Fruit fly (Drosophila melanogaster) whole organism, embryonic: ENCODE results near the gene CG14219.

Experiments
- CG10267 ChIP-seq: fragments of 200-800 bp; sonication (Bioruptor generic); optimal IDR thresholded peaks from 2 replicates; lab custom pipeline; 2018; ENCODE audit warnings: missing biosample characterization, mild to moderate bottlenecking, missing genetic modification characterization, moderate library complexity
- CG11504 ChIP-seq: fragments of 200-800 bp; sonication (Bioruptor generic); optimal IDR thresholded peaks from 3 replicates; lab custom pipeline; 2019; ENCODE audit warnings: missing biosample characterization, mild to moderate bottlenecking, missing genetic modification characterization, moderate library complexity
- CG11723 ChIP-seq: fragments of 200-800 bp; sonication (Bioruptor generic); optimal IDR thresholded peaks from 2 replicates; lab custom pipeline; 2017; ENCODE audit warnings: missing biosample characterization, mild to moderate bottlenecking, missing genetic modification characterization
- CG12219 ChIP-seq: fragments of 200-800 bp; sonication (Bioruptor generic); optimal IDR thresholded peaks from 3 replicates; lab custom pipeline; 2018; ENCODE audit warnings: missing biosample characterization, mild to moderate bottlenecking, missing genetic modification characterization
- CG12236 ChIP-seq: fragments of 200-800 bp; sonication (Bioruptor generic); optimal IDR thresholded peaks from 2 replicates; lab custom pipeline; 2016; ENCODE audit warnings: missing biosample characterization, missing genetic modification characterization
- CG12744 ChIP-seq: fragments of 200-800 bp; sonication (Bioruptor generic); optimal IDR thresholded peaks from 2 replicates; lab custom pipeline; 2016; ENCODE audit warnings: missing biosample characterization, missing genetic modification characterization
- CG13894 ChIP-seq: fragments of 200-800 bp; sonication (Bioruptor generic); optimal IDR thresholded peaks from 3 replicates; lab custom pipeline; 2018; ENCODE audit warnings: missing biosample characterization, mild to moderate bottlenecking, missing genetic modification characterization, moderate library complexity
- CG14965 ChIP-seq: fragments of 200-800 bp; sonication (Bioruptor generic); optimal IDR thresholded peaks from 2 replicates; lab custom pipeline; 2016; ENCODE audit warnings: missing biosample characterization, missing genetic modification characterization, borderline replicate concordance
- CG1602 ChIP-seq: fragments of 200-800 bp; sonication (Bioruptor generic); optimal IDR thresholded peaks from 3 replicates; lab custom pipeline; 2016; ENCODE audit warnings: missing biosample characterization, missing genetic modification characterization
- CG33557 ChIP-seq: fragments of 200-800 bp; sonication (Bioruptor generic); optimal IDR thresholded peaks from 2 replicates; lab custom pipeline; 2019; ENCODE audit warnings: missing biosample characterization, mild to moderate bottlenecking, missing genetic modification characterization, moderate library complexity
- CG4730 ChIP-seq: fragments of 200-800 bp; sonication (Bioruptor generic); IDR thresholded peaks from 2 replicates; pipeline ENCODE4 v1.3.6; 2022; ENCODE audit warnings: missing biosample characterization, missing genetic modification characterization
- CG6175 ChIP-seq: fragments of 200-800 bp; sonication (Bioruptor generic); IDR thresholded peaks from 3 replicates; pipeline ENCODE4 v1.3.6; 2022; ENCODE audit warnings: missing biosample characterization, missing genetic modification characterization
- CG6654 ChIP-seq: fragments of 200-800 bp; sonication (Bioruptor generic); optimal IDR thresholded peaks from 2 replicates; lab custom pipeline; 2017; ENCODE audit warnings: missing biosample characterization, mild to moderate bottlenecking, missing genetic modification characterization
- CG6813 ChIP-seq: fragments of 200-800 bp; sonication (Bioruptor generic); optimal IDR thresholded peaks from 2 replicates; lab custom pipeline; 2017; ENCODE audit warnings: missing biosample characterization, missing genetic modification characterization, mild to moderate bottlenecking, moderate library complexity, missing genetic modification reagents
- CG7556 ChIP-seq: fragments of 200-800 bp; sonication (Bioruptor generic); optimal IDR thresholded peaks from 2 replicates; lab custom pipeline; 2017; ENCODE audit warnings: missing biosample characterization, mild to moderate bottlenecking, missing genetic modification characterization
- CG7839 ChIP-seq: fragments of 200-800 bp; sonication (Bioruptor generic); optimal IDR thresholded peaks from 3 replicates; lab custom pipeline; 2018; ENCODE audit warnings: missing biosample characterization, mild to moderate bottlenecking, missing genetic modification characterization, moderate library complexity
- CG9215 ChIP-seq: fragments of 200-800 bp; sonication (Bioruptor generic); IDR thresholded peaks from 2 replicates; pipeline ENCODE4 v1.3.6; 2022; ENCODE audit warnings: missing biosample characterization, missing genetic modification characterization
- CG9609 ChIP-seq: fragments of 200-800 bp; sonication (Bioruptor generic); optimal IDR thresholded peaks from 3 replicates; lab custom pipeline; 2016; ENCODE audit warnings: missing biosample characterization, missing genetic modification characterization
- CG9876 ChIP-seq: fragments of 200-800 bp; sonication (Bioruptor generic); optimal IDR thresholded peaks from 2 replicates; lab custom pipeline; 2016; ENCODE audit warnings: missing biosample characterization, missing genetic modification characterization
- Dll ChIP-seq: fragments of 200-800 bp; sonication (Bioruptor generic); IDR thresholded peaks from 4 replicates; pipeline ENCODE4 v1.3.6; 2022; ENCODE audit warnings: missing biosample characterization, missing genetic modification characterization; ENCODE audit not compliant: partially characterized antibody
- HHEX ChIP-seq: fragments of 200-800 bp; sonication (Bioruptor generic); optimal IDR thresholded peaks from 3 replicates; lab custom pipeline; 2017; ENCODE audit warnings: missing biosample characterization, mild to moderate bottlenecking, missing genetic modification characterization, missing genetic modification reagents
- Lhr ChIP-seq: fragments of 200-800 bp; sonication (Bioruptor generic); optimal IDR thresholded peaks from 3 replicates; lab custom pipeline; 2017; ENCODE audit warnings: mild to moderate bottlenecking, missing biosample characterization, missing genetic modification reagents, missing genetic modification characterization
- NC2α ChIP-seq: fragments of 200-800 bp; sonication (Bioruptor generic); optimal IDR thresholded peaks from 2 replicates; lab custom pipeline; 2016; ENCODE audit warnings: missing biosample characterization, missing genetic modification characterization
- Opbp ChIP-seq: fragments of 200-800 bp; sonication (Bioruptor generic); IDR thresholded peaks from 3 replicates; pipeline ENCODE4 v1.3.6; 2022; ENCODE audit warnings: missing biosample characterization, missing genetic modification characterization; ENCODE audit not compliant: partially characterized antibody
- Pdp1 ChIP-seq, 2 experiments: fragments of 200-800 bp; sonication (Bioruptor generic); optimal IDR thresholded peaks; 3 replicates each; lab custom pipeline; 2016; ENCODE audit warnings: missing biosample characterization in 2 of 2, missing genetic modification characterization in 2 of 2, mild to moderate bottlenecking in 1 of 2, moderate library complexity in 1 of 2
- Rx ChIP-seq: fragments of 200-800 bp; sonication (Bioruptor generic); IDR thresholded peaks from 2 replicates; pipeline ENCODE4 v1.3.6; 2022; ENCODE audit warnings: missing biosample characterization, missing genetic modification characterization
- Scr ChIP-seq: fragments of 200-800 bp; sonication (Bioruptor generic); IDR thresholded peaks from 2 replicates; pipeline ENCODE4 v1.3.6; 2022; ENCODE audit warnings: missing biosample characterization, missing genetic modification characterization; ENCODE audit not compliant: partially characterized antibody
- Spps ChIP-seq: fragments of 200-800 bp; sonication (Bioruptor generic); optimal IDR thresholded peaks from 2 replicates; lab custom pipeline; 2018; ENCODE audit warnings: missing biosample characterization, mild to moderate bottlenecking, missing genetic modification characterization
- Sry-δ ChIP-seq: fragments of 200-800 bp; sonication (Bioruptor generic); optimal IDR thresholded peaks from 2 replicates; lab custom pipeline; 2016; ENCODE audit warnings: missing biosample characterization, missing genetic modification characterization
- Tbp ChIP-seq: fragments of >200 bp; optimal IDR thresholded peaks from 2 replicates; lab custom pipeline; 2018; ENCODE audit warnings: missing biosample characterization, missing genetic modification characterization
- amos ChIP-seq: fragments of 200-800 bp; sonication (Bioruptor generic); IDR thresholded peaks from 2 replicates; pipeline ENCODE4 v1.3.6; 2022; ENCODE audit warnings: missing biosample characterization, missing genetic modification characterization; ENCODE audit not compliant: partially characterized antibody
- ase ChIP-seq: fragments of 200-800 bp; sonication (Bioruptor generic); IDR thresholded peaks from 3 replicates; pipeline ENCODE4 v1.3.6; 2022; ENCODE audit warnings: missing biosample characterization, missing genetic modification characterization
- az2 ChIP-seq: fragments of 200-800 bp; sonication (Bioruptor generic); optimal IDR thresholded peaks from 3 replicates; lab custom pipeline; 2016; ENCODE audit warnings: missing biosample characterization, missing genetic modification characterization
- crol ChIP-seq: fragments of 200-800 bp; sonication (Bioruptor generic); IDR thresholded peaks from 2 replicates; pipeline ENCODE4 v1.3.6; 2022; ENCODE audit warnings: missing biosample characterization, missing genetic modification characterization
- dpn ChIP-seq, 2 experiments: fragments of 200-800 bp; sonication (Bioruptor generic); optimal IDR thresholded peaks; 3 replicates each; lab custom pipeline; 2016; ENCODE audit warnings: missing biosample characterization in 2 of 2, missing genetic modification characterization in 2 of 2
- ems ChIP-seq: fragments of 200-800 bp; sonication (Bioruptor generic); optimal IDR thresholded peaks from 3 replicates; lab custom pipeline; 2016; ENCODE audit warnings: missing biosample characterization, missing genetic modification characterization
- en ChIP-seq: fragments of 200-800 bp; sonication (Bioruptor generic); optimal IDR thresholded peaks from 2 replicates; lab custom pipeline; 2016; ENCODE audit warnings: missing biosample characterization, missing genetic modification characterization
- ewg ChIP-seq: fragments of 200-800 bp; sonication (Bioruptor generic); optimal IDR thresholded peaks from 3 replicates; lab custom pipeline; 2017; ENCODE audit warnings: mild to moderate bottlenecking, missing biosample characterization, missing genetic modification reagents, missing genetic modification characterization
- grn ChIP-seq: fragments of 200-800 bp; sonication (Bioruptor generic); optimal IDR thresholded peaks from 3 replicates; lab custom pipeline; 2017; ENCODE audit warnings: missing biosample characterization, missing genetic modification characterization
- knrl ChIP-seq: fragments of 200-800 bp; sonication (Bioruptor generic); IDR thresholded peaks from 3 replicates; pipeline ENCODE4 v1.3.6; 2022; ENCODE audit warnings: missing biosample characterization, missing genetic modification characterization; ENCODE audit not compliant: partially characterized antibody
- lab ChIP-seq: fragments of 200-800 bp; sonication (Bioruptor generic); optimal IDR thresholded peaks from 3 replicates; lab custom pipeline; 2017; ENCODE audit warnings: missing biosample characterization, missing genetic modification characterization, mild to moderate bottlenecking, moderate library complexity, missing genetic modification reagents
- pfk ChIP-seq: fragments of 200-800 bp; sonication (Bioruptor generic); optimal IDR thresholded peaks from 2 replicates; lab custom pipeline; 2018; ENCODE audit warnings: missing biosample characterization, mild to moderate bottlenecking, missing genetic modification characterization, moderate library complexity
- pzg ChIP-seq: fragments of 200-800 bp; sonication (Bioruptor generic); optimal IDR thresholded peaks from 3 replicates; lab custom pipeline; 2018; ENCODE audit warnings: missing biosample characterization, mild to moderate bottlenecking, missing genetic modification characterization, moderate library complexity
- sens ChIP-seq: fragments of 200-800 bp; sonication (Bioruptor generic); peaks from one replicate; lab custom pipeline; 2016; ENCODE audit warnings: missing biosample characterization, missing genetic modification characterization
- sima ChIP-seq: fragments of 200-800 bp; sonication (Bioruptor generic); optimal IDR thresholded peaks from 2 replicates; lab custom pipeline; 2016; ENCODE audit warnings: missing biosample characterization, missing genetic modification characterization
- slou ChIP-seq: fragments of 200-800 bp; sonication (Bioruptor generic); optimal IDR thresholded peaks from 3 replicates; lab custom pipeline; 2016; ENCODE audit warnings: missing biosample characterization, missing genetic modification characterization
- tin ChIP-seq: fragments of 200-800 bp; sonication (Bioruptor generic); optimal IDR thresholded peaks from 3 replicates; lab custom pipeline; 2016; ENCODE audit warnings: missing biosample characterization, missing genetic modification characterization
- trh ChIP-seq: fragments of 200-800 bp; sonication (Bioruptor generic); optimal IDR thresholded peaks from 2 replicates; lab custom pipeline; 2016; ENCODE audit warnings: missing biosample characterization, missing genetic modification characterization
- vfl ChIP-seq: fragments of 200-800 bp; sonication (Bioruptor generic); optimal IDR thresholded peaks from 2 replicates; lab custom pipeline; 2016; ENCODE audit warnings: missing biosample characterization, missing genetic modification characterization
- zf30C ChIP-seq: fragments of 200-800 bp; sonication (Bioruptor generic); optimal IDR thresholded peaks from 3 replicates; lab custom pipeline; 2018; ENCODE audit warnings: missing biosample characterization, mild to moderate bottlenecking, missing genetic modification characterization

CG14219 gene

DNA sequence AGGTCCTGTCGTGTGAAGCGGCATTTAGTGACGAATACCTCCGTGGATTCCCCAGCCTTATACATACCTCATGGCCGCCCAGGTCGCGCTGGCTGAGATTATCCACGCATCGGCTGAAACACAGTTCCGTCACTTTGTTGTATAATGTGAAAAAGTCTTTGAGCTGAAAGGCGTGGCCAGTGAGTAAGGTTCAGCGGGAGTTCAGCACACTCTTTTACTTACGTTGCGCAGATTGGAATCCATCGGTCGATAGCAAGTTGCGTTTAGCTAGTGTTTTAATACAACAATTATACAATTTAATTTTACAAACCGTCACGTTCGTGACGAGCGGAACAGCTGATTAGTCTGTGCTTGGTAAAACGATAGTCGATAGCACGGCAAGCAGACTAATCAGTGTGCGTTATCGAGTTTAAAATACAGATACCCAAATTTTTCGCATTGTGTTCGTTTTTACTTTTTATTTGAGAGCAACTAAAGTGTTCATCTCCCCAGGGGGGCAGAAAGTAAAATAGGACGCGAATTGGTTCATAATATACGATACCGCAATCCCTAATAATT, 28.3 kb upstream of the CG14219 start, which contains the start of the genes Pstk and Tim9b (continued):
- no peak for TF ChIP-seq sima
- TF ChIP-seq Sry-δ (GFP tag; lab: Kevin White, UChicago): peak; percentile 21
- no peak for TF ChIP-seq slou (GFP tag; lab: Kevin White, UChicago)
- TF ChIP-seq CG9876 (GFP tag; lab: Kevin White, UChicago): no peak
- TF ChIP-seq Lhr (GFP tag; lab: Kevin White, UChicago): no peak
- no peak for TF ChIP-seq en
- TF ChIP-seq CG12219 (GFP tag; lab: Kevin White, UChicago): no peak
- TF ChIP-seq CG9215 (GFP tag; lab: Robert Waterston, UW): no peak
- TF ChIP-seq Tbp (GFP tag; lab: Kevin White, UChicago): no peak
- TF ChIP-seq CG12236 (GFP tag; lab: Kevin White, UChicago): no peak
- no peak for TF ChIP-seq CG6654
- TF ChIP-seq ems (GFP tag; lab: Kevin White, UChicago): no peak
- TF ChIP-seq grn (GFP tag; lab: Kevin White, UChicago): no peak
- no peak for TF ChIP-seq zf30C (GFP tag; lab: Kevin White, UChicago)
- TF ChIP-seq CG10267 (tag; lab: Kevin White, UChicago): no peak
- TF ChIP-seq CG14965 (GFP tag; lab: Kevin White, UChicago): no peak
- peak; percentile 64 for TF ChIP-seq Scr (GFP tag; lab: Robert Waterston, UW)
- no peak for TF ChIP-seq CG33557 (GFP tag; lab: Kevin White, UChicago)
- TF ChIP-seq ase (GFP tag; lab: Robert Waterston, UW): no peak
- peak in 1 of 2 experiments; percentile 93 for TF ChIP-seq Pdp1 (GFP tag; optimal IDR thresholded peaks at IDR 0.05; lab: Kevin White, UChicago)
- no peak for TF ChIP-seq dpn (GFP tag; optimal IDR thresholded peaks at IDR 0.05; lab: Kevin White, UChicago)
- no peak for TF ChIP-seq CG7839 (tag; lab: Kevin White, UChicago)
- TF ChIP-seq trh: no peak
- TF ChIP-seq CG7556: no peak
- no peak for TF ChIP-seq CG11504 (tag; lab: Kevin White, UChicago)
- no peak for TF ChIP-seq NC2α (GFP tag; lab: Kevin White, UChicago)
- TF ChIP-seq pfk (GFP tag; lab: Kevin White, UChicago): peak; percentile 28
- no peak for TF ChIP-seq crol (GFP tag; lab: Robert Waterston, UW)
- TF ChIP-seq sens: no peak
- peak; percentile 48; the same call in 1 of the 2 replicates for TF ChIP-seq amos (GFP tag; lab: Robert Waterston, UW)
- no peak for TF ChIP-seq Rx (GFP tag; lab: Robert Waterston, UW)
- no peak for TF ChIP-seq az2 (GFP tag; lab: Kevin White, UChicago)
- no peak for TF ChIP-seq HHEX (GFP tag; lab: Kevin White, UChicago)
- no peak for TF ChIP-seq CG4730
- no peak for TF ChIP-seq Spps
- no peak for TF ChIP-seq CG1602
- TF ChIP-seq CG9609 (GFP tag; lab: Kevin White, UChicago): no peak
- TF ChIP-seq ewg (GFP tag; lab: Kevin White, UChicago): no peak
- TF ChIP-seq vfl (GFP tag; lab: Kevin White, UChicago): no peak
- TF ChIP-seq CG11723: no peak
- TF ChIP-seq CG6813 (GFP tag; lab: Kevin White, UChicago): no peak
- TF ChIP-seq tin (GFP tag; lab: Kevin White, UChicago): no peak
- no peak for TF ChIP-seq CG6175 (GFP tag; lab: Robert Waterston, UW)
- TF ChIP-seq Dll (GFP tag; lab: Robert Waterston, UW): peak; percentile 49; the same call in 3 of the 4 replicates
- TF ChIP-seq lab (GFP tag; lab: Kevin White, UChicago): no peak
- no peak for TF ChIP-seq knrl (GFP tag; lab: Robert Waterston, UW)
- peak; percentile 59; the same call in 2 of the 3 replicates for TF ChIP-seq Opbp
- TF ChIP-seq pzg (GFP tag; lab: Kevin White, UChicago): peak; percentile 38
- TF ChIP-seq CG12744 (GFP tag; lab: Kevin White, UChicago): no peak
- no peak for TF ChIP-seq CG13894 (tag; lab: Kevin White, UChicago)
